Fruit fly (Drosophila melanogaster) whole organism, embryonic: ENCODE data around the gene mRpL24.

Source experiments
- CG18011 ChIP-seq: fragments of 200-800 bp; sonication (Bioruptor generic); optimal IDR thresholded peaks from 2 replicates; lab custom pipeline; 2017; ENCODE audit warnings: missing biosample characterization, missing genetic modification characterization, mild to moderate bottlenecking, moderate library complexity, missing genotype
- fru ChIP-seq: fragments of >200 bp; optimal IDR thresholded peaks from 2 replicates; lab custom pipeline; 2017
- h ChIP-seq: fragments of >200 bp; optimal IDR thresholded peaks from 2 replicates; lab custom pipeline; 2017
- hbn ChIP-seq: fragments of 200-800 bp; sonication (Bioruptor generic); IDR thresholded peaks from 2 replicates; pipeline ENCODE4 v1.3.6; 2022; ENCODE audit warnings: missing biosample characterization, missing genetic modification characterization; ENCODE audit not compliant: partially characterized antibody

- TF ChIP-seq hbn (GFP tag; lab: Robert Waterston, UW) (no peak), h (lab: Kevin White, UChicago) (no peak), CG18011 (GFP tag; lab: Kevin White, UChicago) (no peak), fru (no peak)
Measured at dm6 chr2L:4928340-4928739, 16.8 kb downstream of the mRpL24 start.
